Fruit fly (Drosophila melanogaster): ENCODE results near the gene Hex-t2.

dm6 chr3R:26450371-26450770 is at the start of gene Hex-t2:
- TF ChIP-seq Hr78 (GFP tag; optimal IDR thresholded peaks at IDR 0.05) (no peak), foxo (GFP tag; optimal IDR thresholded peaks at IDR 0.05) (no peak), fru (GFP tag; optimal IDR thresholded peaks at IDR 0.05) (no peak), jim (GFP tag; optimal IDR thresholded peaks at IDR 0.05) (no peak), br (GFP tag; optimal IDR thresholded peaks at IDR 0.05) (no peak), tai (GFP tag; optimal IDR thresholded peaks at IDR 0.05) (no peak), psq (GFP tag; optimal IDR thresholded peaks at IDR 0.05) (no peak), N (GFP tag; optimal IDR thresholded peaks at IDR 0.05) (no peak), Mio (GFP tag; optimal IDR thresholded peaks at IDR 0.05) (no peak), Sp1 (GFP tag; optimal IDR thresholded peaks at IDR 0.05) (no peak)

All from whole organism, wandering third instar larva.